Worm (Caenorhabditis elegans) whole organism, late embryonic: ENCODE results near the gene sru-13.

ENCODE experiments used
- K02D7.2 ChIP-seq: sonication (generic microtip); optimal IDR thresholded peaks from 2 replicates; lab custom pipeline; 2017; ENCODE audit warnings: mild to moderate bottlenecking, missing genetic modification characterization, missing compliant biosample characterization
- ama-1 ChIP-seq: fragments of 150-350 bp; optimal IDR thresholded peaks from 2 replicates; lab custom pipeline; 2014
- ceh-14 ChIP-seq: sonication (generic microtip); optimal IDR thresholded peaks from 2 replicates; lab custom pipeline; 2016; ENCODE audit warnings: missing genotype, missing genetic modification characterization, missing compliant biosample characterization
- ceh-22 ChIP-seq: sonication (generic microtip); optimal IDR thresholded peaks from 2 replicates; lab custom pipeline; 2017; ENCODE audit warnings: missing biosample characterization, missing genetic modification characterization
- dve-1 ChIP-seq: sonication (generic microtip); optimal IDR thresholded peaks from 2 replicates; lab custom pipeline; 2017; ENCODE audit warnings: antibody characterized with exemption, mild to moderate bottlenecking, missing genetic modification characterization, missing compliant biosample characterization
- nhr-11 ChIP-seq: fragments of 150-350 bp; optimal IDR thresholded peaks from 2 replicates; lab custom pipeline; 2014; ENCODE audit warnings: missing biosample characterization, missing genetic modification characterization
- pha-2 ChIP-seq: sonication (generic microtip); optimal IDR thresholded peaks from 2 replicates; lab custom pipeline; 2017; ENCODE audit warnings: mild to moderate bottlenecking, missing genetic modification characterization, missing compliant biosample characterization
- pha-4 ChIP-seq: fragments of 150-350 bp; optimal IDR thresholded peaks from 2 replicates; lab custom pipeline; 2018; ENCODE audit warnings: missing biosample characterization, missing genetic modification reagents, missing genetic modification characterization

DNA sequence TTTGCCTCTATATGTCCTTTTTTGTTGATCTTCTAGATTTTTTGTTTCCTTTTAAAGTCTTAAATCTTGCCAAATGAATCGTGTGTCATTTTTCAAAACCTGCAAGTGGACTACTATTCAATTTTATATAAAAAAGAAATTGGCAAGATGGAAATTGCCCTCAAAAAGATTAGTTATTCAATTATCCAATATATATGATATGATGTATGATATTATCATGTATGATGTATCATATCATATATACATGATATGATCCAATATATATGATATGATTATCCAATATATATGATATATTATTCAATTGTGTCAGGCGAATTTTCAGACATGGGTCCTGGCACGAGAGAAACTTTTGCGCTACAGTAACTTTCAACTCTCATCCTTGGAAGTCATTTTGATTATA lies 27.2 kb downstream of the sru-13 start, which contains the start of gene sru-20:
- TF ChIP-seq ceh-14 (tag; lab: Kevin White, UChicago) (no peak), pha-2 (tag; lab: Kevin White, UChicago) (no peak), ama-1 (lab: Kevin White, UChicago) (no peak), nhr-11 (tag; lab: Kevin White, UChicago) (no peak), dve-1 (no peak), ceh-22 (tag; lab: Kevin White, UChicago) (no peak), pha-4 (tag; lab: Kevin White, UChicago) (no peak), K02D7.2 (tag; lab: Kevin White, UChicago) (no peak)
